Fruit fly (Drosophila melanogaster) whole organism, embryonic: Measurements from ENCODE around the gene CG42763.
A peak's percentile ranks its signal among the peaks of the same experiment; 100 is the strongest.

ENCODE experiments used
- B-H1 ChIP-seq: fragments of 200-800 bp; sonication (Bioruptor generic); IDR thresholded peaks from 3 replicates; pipeline ENCODE4 v1.3.6; 2022; ENCODE audit warnings: missing biosample characterization, missing genetic modification characterization
- Blimp-1 ChIP-seq: fragments of 200-800 bp; sonication (Bioruptor generic); optimal IDR thresholded peaks from 3 replicates; lab custom pipeline; 2018; ENCODE audit warnings: missing biosample characterization, missing genetic modification characterization, mild to moderate bottlenecking, moderate library complexity, missing genetic modification reagents
- CG10274 ChIP-seq: fragments of 200-800 bp; sonication (Bioruptor generic); optimal IDR thresholded peaks from 3 replicates; lab custom pipeline; 2017; ENCODE audit warnings: missing biosample characterization, mild to moderate bottlenecking, missing genetic modification characterization
- CG10543 ChIP-seq: fragments of 200-800 bp; sonication (Bioruptor generic); optimal IDR thresholded peaks from 3 replicates; lab custom pipeline; 2017; ENCODE audit warnings: missing biosample characterization, mild to moderate bottlenecking, missing genetic modification characterization, moderate library complexity
- CG12071 ChIP-seq: fragments of 200-800 bp; sonication (Bioruptor generic); optimal IDR thresholded peaks from 3 replicates; lab custom pipeline; 2018; ENCODE audit warnings: missing biosample characterization, mild to moderate bottlenecking, missing genetic modification characterization
- CG1529 ChIP-seq: fragments of 200-800 bp; sonication (Bioruptor generic); optimal IDR thresholded peaks from 3 replicates; lab custom pipeline; 2018; ENCODE audit warnings: missing biosample characterization, missing genetic modification characterization
- CG15601 ChIP-seq: fragments of 200-800 bp; sonication (Bioruptor generic); optimal IDR thresholded peaks from 3 replicates; lab custom pipeline; 2019; ENCODE audit warnings: missing biosample characterization, mild to moderate bottlenecking, missing genetic modification characterization, moderate library complexity
- CG16813 ChIP-seq: fragments of 200-800 bp; sonication (Bioruptor generic); IDR thresholded peaks from 3 replicates; pipeline ENCODE4 v1.3.6; 2022; ENCODE audit warnings: missing biosample characterization, missing genetic modification characterization; ENCODE audit not compliant: partially characterized antibody
- CG2678 ChIP-seq: fragments of 200-800 bp; sonication (Bioruptor generic); optimal IDR thresholded peaks from 3 replicates; lab custom pipeline; 2019; ENCODE audit warnings: missing biosample characterization, mild to moderate bottlenecking, missing genetic modification characterization, moderate library complexity
- CG30403 ChIP-seq: fragments of 200-800 bp; sonication (Bioruptor generic); optimal IDR thresholded peaks from 3 replicates; lab custom pipeline; 2016; ENCODE audit warnings: missing biosample characterization, missing genetic modification characterization
- CG31365 ChIP-seq: fragments of 200-800 bp; sonication (Bioruptor generic); optimal IDR thresholded peaks from 2 replicates; lab custom pipeline; 2018; ENCODE audit warnings: missing biosample characterization, mild to moderate bottlenecking, missing genetic modification characterization
- CG32767 ChIP-seq: fragments of 200-800 bp; sonication (Bioruptor generic); IDR thresholded peaks from 2 replicates; pipeline ENCODE4 v1.3.6; 2022; ENCODE audit warnings: missing biosample characterization, missing genetic modification characterization
- CG3847 ChIP-seq: fragments of 200-800 bp; sonication (Bioruptor generic); IDR thresholded peaks from 2 replicates; pipeline ENCODE4 v1.3.6; 2022; ENCODE audit warnings: missing biosample characterization, missing genetic modification characterization
- CG4328 ChIP-seq: fragments of 200-800 bp; sonication (Bioruptor generic); optimal IDR thresholded peaks from 3 replicates; lab custom pipeline; 2017; ENCODE audit warnings: missing biosample characterization, missing genetic modification reagents, missing genetic modification characterization
- CG7839 ChIP-seq: fragments of 200-800 bp; sonication (Bioruptor generic); optimal IDR thresholded peaks from 3 replicates; lab custom pipeline; 2018; ENCODE audit warnings: missing biosample characterization, mild to moderate bottlenecking, missing genetic modification characterization, moderate library complexity
- Chrac-16 ChIP-seq: fragments of 200-800 bp; sonication (Bioruptor generic); optimal IDR thresholded peaks from 3 replicates; lab custom pipeline; 2016; ENCODE audit warnings: missing biosample characterization, missing genetic modification characterization
- CkIIα-i1 ChIP-seq: fragments of 200-800 bp; sonication (Bioruptor generic); IDR thresholded peaks from 2 replicates; pipeline ENCODE4 v1.3.6; 2022; ENCODE audit warnings: missing biosample characterization, missing genetic modification characterization
- Deaf1 ChIP-seq: fragments of 200-800 bp; optimal IDR thresholded peaks from 3 replicates; lab custom pipeline; 2019; ENCODE audit warnings: missing biosample characterization, mild to moderate bottlenecking, missing genetic modification characterization, moderate library complexity
- Dfd ChIP-seq, 2 experiments: fragments of >200 bp; optimal IDR thresholded peaks; 2 replicates each; lab custom pipeline; 2017; ENCODE audit warnings: missing biosample characterization in 2 of 2, missing genetic modification characterization in 2 of 2
- Dp ChIP-seq: fragments of 200-800 bp; sonication (Bioruptor generic); optimal IDR thresholded peaks from 2 replicates; lab custom pipeline; 2018; ENCODE audit warnings: missing biosample characterization, mild to moderate bottlenecking, missing genetic modification characterization, moderate library complexity
- E2f1 ChIP-seq: fragments of 200-800 bp; sonication (Bioruptor generic); IDR thresholded peaks from 2 replicates; pipeline ENCODE4 v1.3.6; 2022; ENCODE audit warnings: missing biosample characterization, missing genetic modification characterization
- Eip74EF ChIP-seq, 2 experiments: fragments of 200-800 bp in 1 of 2; fragments of >200 bp in 1 of 2; sonication (Bioruptor generic) in 1 of 2; optimal IDR thresholded peaks; 2 replicates each; lab custom pipeline; 2017 to 2019; ENCODE audit warnings: missing biosample characterization in 2 of 2, missing genetic modification characterization in 2 of 2, mild to moderate bottlenecking in 1 of 2, moderate library complexity in 1 of 2
- HLH4C ChIP-seq: fragments of 200-800 bp; sonication (Bioruptor generic); IDR thresholded peaks from 3 replicates; pipeline ENCODE4 v1.3.6; 2022; ENCODE audit warnings: missing biosample characterization, missing genetic modification characterization; ENCODE audit not compliant: partially characterized antibody
- HLHmδ ChIP-seq: fragments of 200-800 bp; sonication (Bioruptor generic); optimal IDR thresholded peaks from 2 replicates; lab custom pipeline; 2018; ENCODE audit warnings: missing biosample characterization, mild to moderate bottlenecking, missing genetic modification characterization, moderate library complexity
- HmgD ChIP-seq: fragments of 200-800 bp; sonication (Bioruptor generic); optimal IDR thresholded peaks from 3 replicates; lab custom pipeline; 2016; ENCODE audit warnings: missing biosample characterization, missing genetic modification characterization
- Hmr ChIP-seq: fragments of 200-800 bp; sonication (Bioruptor generic); optimal IDR thresholded peaks from 3 replicates; lab custom pipeline; 2017; ENCODE audit warnings: mild to moderate bottlenecking, missing biosample characterization, missing genetic modification reagents, missing genetic modification characterization
- Hr78 ChIP-seq, 2 experiments: fragments of 200-800 bp in 1 of 2; fragments of >200 bp in 1 of 2; sonication (Bioruptor generic) in 1 of 2; optimal IDR thresholded peaks; 2 replicates each; lab custom pipeline; 2017 to 2019; ENCODE audit warnings: missing biosample characterization in 2 of 2, missing genetic modification characterization in 2 of 2, mild to moderate bottlenecking in 1 of 2, moderate library complexity in 1 of 2
- Mes4 ChIP-seq: fragments of 200-800 bp; sonication (Bioruptor generic); optimal IDR thresholded peaks from 2 replicates; lab custom pipeline; 2016; ENCODE audit warnings: missing biosample characterization, missing genetic modification characterization
- Nf-YA ChIP-seq: fragments of 200-800 bp; sonication (Bioruptor generic); IDR thresholded peaks from 2 replicates; pipeline ENCODE4 v1.3.6; 2022; ENCODE audit warnings: missing biosample characterization, missing genetic modification characterization
- Oaz ChIP-seq: fragments of 200-800 bp; sonication (Bioruptor generic); IDR thresholded peaks from 2 replicates; pipeline ENCODE4 v1.3.6; 2022; ENCODE audit warnings: missing biosample characterization, missing genetic modification characterization
- Sry-δ ChIP-seq: fragments of 200-800 bp; sonication (Bioruptor generic); optimal IDR thresholded peaks from 2 replicates; lab custom pipeline; 2016; ENCODE audit warnings: missing biosample characterization, missing genetic modification characterization
- YL-1 ChIP-seq: fragments of 200-800 bp; sonication (Bioruptor generic); optimal IDR thresholded peaks from 3 replicates; lab custom pipeline; 2017; ENCODE audit warnings: missing biosample characterization, mild to moderate bottlenecking, missing genetic modification characterization
- al ChIP-seq: fragments of 200-800 bp; sonication (Bioruptor generic); IDR thresholded peaks from 2 replicates; pipeline ENCODE4 v1.3.6; 2022; ENCODE audit warnings: missing biosample characterization, missing genetic modification characterization
- ap ChIP-seq: fragments of 200-800 bp; sonication (Bioruptor generic); IDR thresholded peaks from 2 replicates; pipeline ENCODE4 v1.3.6; 2022; ENCODE audit warnings: missing biosample characterization, missing genetic modification characterization
- bsh ChIP-seq, 2 experiments: fragments of 200-800 bp; sonication (Bioruptor generic); optimal IDR thresholded peaks; 2 replicates each; lab custom pipeline; 2017 to 2018; ENCODE audit warnings: mild to moderate bottlenecking in 2 of 2, missing biosample characterization in 2 of 2, missing genetic modification characterization in 2 of 2, moderate library complexity in 1 of 2
- corto ChIP-seq: fragments of 200-800 bp; sonication (Bioruptor generic); optimal IDR thresholded peaks from 2 replicates; lab custom pipeline; 2016; ENCODE audit warnings: missing biosample characterization, mild to moderate bottlenecking, missing genetic modification characterization, moderate library complexity
- kah ChIP-seq: fragments of 200-800 bp; sonication (Bioruptor generic); optimal IDR thresholded peaks from 2 replicates; lab custom pipeline; 2018; ENCODE audit warnings: missing biosample characterization, mild to moderate bottlenecking, missing genetic modification characterization
- lola ChIP-seq, 3 experiments: fragments of >200 bp in 2 of 3; fragments of 200-800 bp in 1 of 3; sonication (Bioruptor generic) in 1 of 3; optimal IDR thresholded peaks; 2 replicates each; lab custom pipeline; 2017 to 2019; ENCODE audit warnings: missing biosample characterization in 3 of 3, missing genetic modification characterization in 3 of 3, mild to moderate bottlenecking in 1 of 3, moderate library complexity in 1 of 3
- oc ChIP-seq: fragments of 200-800 bp; sonication (Bioruptor generic); optimal IDR thresholded peaks from 2 replicates; lab custom pipeline; 2018; ENCODE audit warnings: missing biosample characterization, mild to moderate bottlenecking, missing genetic modification characterization, moderate library complexity
- p53 ChIP-seq: fragments of 200-800 bp; sonication (Bioruptor generic); optimal IDR thresholded peaks from 2 replicates; lab custom pipeline; 2016; ENCODE audit warnings: missing biosample characterization, missing genetic modification characterization
- pb ChIP-seq: fragments of 200-800 bp; sonication (Bioruptor generic); optimal IDR thresholded peaks from 3 replicates; lab custom pipeline; 2016; ENCODE audit warnings: missing biosample characterization, missing genetic modification characterization
- pnt ChIP-seq: fragments of 200-800 bp; sonication (Bioruptor generic); optimal IDR thresholded peaks from 3 replicates; lab custom pipeline; 2016; ENCODE audit warnings: missing biosample characterization, missing genetic modification characterization
- ro ChIP-seq: fragments of 200-800 bp; sonication (Bioruptor generic); IDR thresholded peaks from 2 replicates; pipeline ENCODE4 v1.3.6; 2022; ENCODE audit warnings: missing biosample characterization, missing genetic modification characterization
- sens ChIP-seq: fragments of 200-800 bp; sonication (Bioruptor generic); peaks from one replicate; lab custom pipeline; 2016; ENCODE audit warnings: missing biosample characterization, missing genetic modification characterization
- sna ChIP-seq: fragments of 200-800 bp; sonication (Bioruptor generic); IDR thresholded peaks from 2 replicates; pipeline ENCODE4 v1.3.6; 2022; ENCODE audit warnings: missing biosample characterization, missing genetic modification characterization; ENCODE audit not compliant: partially characterized antibody
- sob ChIP-seq: fragments of 200-800 bp; sonication (Bioruptor generic); IDR thresholded peaks from 2 replicates; pipeline ENCODE4 v1.3.6; 2022; ENCODE audit warnings: missing biosample characterization, missing genetic modification characterization
- tap ChIP-seq: fragments of 200-800 bp; optimal IDR thresholded peaks from 3 replicates; lab custom pipeline; 2019; ENCODE audit warnings: missing biosample characterization, mild to moderate bottlenecking, missing genetic modification characterization, moderate library complexity
- tna ChIP-seq: fragments of 200-800 bp; sonication (Bioruptor generic); IDR thresholded peaks from 2 replicates; pipeline ENCODE4 v1.3.6; 2022; ENCODE audit warnings: missing biosample characterization, missing genetic modification characterization; ENCODE audit not compliant: partially characterized antibody
- vfl ChIP-seq: fragments of 200-800 bp; sonication (Bioruptor generic); optimal IDR thresholded peaks from 2 replicates; lab custom pipeline; 2016; ENCODE audit warnings: missing biosample characterization, missing genetic modification characterization
- zen ChIP-seq: fragments of 200-800 bp; sonication (Bioruptor generic); optimal IDR thresholded peaks from 3 replicates; lab custom pipeline; 2018; ENCODE audit warnings: missing biosample characterization, mild to moderate bottlenecking, missing genetic modification characterization, moderate library complexity

The CG42763 gene

DNA sequence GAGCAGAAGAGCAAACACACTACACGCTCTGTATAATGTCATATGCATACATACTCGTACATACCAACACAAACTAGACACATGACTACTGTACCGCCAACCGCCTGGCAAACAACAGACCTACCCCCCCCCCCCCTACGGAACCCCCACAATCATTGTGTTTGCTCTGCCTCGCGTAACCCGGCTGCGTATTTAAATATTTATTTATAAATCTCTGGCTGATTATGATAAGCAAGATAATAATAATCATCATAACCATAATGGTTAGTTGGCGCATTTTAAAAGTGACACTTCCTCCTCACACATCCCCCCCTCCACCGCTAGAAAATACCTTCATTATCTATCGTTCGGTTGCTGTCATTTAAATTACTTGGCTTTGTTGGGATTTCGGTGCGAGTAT, 47.4 kb downstream of the CG42763 start (continued):
- TF ChIP-seq HLH4C (GFP tag; lab: Robert Waterston, UW) (no peak), HLHmδ (no peak), Hmr (GFP tag; lab: Kevin White, UChicago) (peak; percentile 83), kah (GFP tag; lab: Kevin White, UChicago) (peak; percentile 40), CG30403 (no peak), B-H1 (GFP tag; lab: Robert Waterston, UW) (no peak), lola (GFP tag; optimal IDR thresholded peaks at IDR 0.05; lab: Kevin White, UChicago) (peak in 1 of 3 experiments; percentile 20), HmgD (GFP tag; lab: Kevin White, UChicago) (no peak), p53 (no peak), Dp (GFP tag; lab: Kevin White, UChicago) (no peak), Eip74EF (GFP tag; optimal IDR thresholded peaks at IDR 0.05; lab: Kevin White, UChicago) (peak in 1 of 2 experiments; percentile 76), Oaz (no peak), CG31365 (tag; lab: Kevin White, UChicago) (peak; percentile 49), CG15601 (tag; lab: Kevin White, UChicago) (peak; percentile 59), zen (tag; lab: Kevin White, UChicago) (no peak), Nf-YA (GFP tag; lab: Robert Waterston, UW) (no peak), sens (no peak), CG32767 (GFP tag; lab: Robert Waterston, UW) (no peak), bsh (GFP tag; optimal IDR thresholded peaks at IDR 0.05; lab: Kevin White, UChicago) (peak in 1 of 2 experiments; percentile 53), ap (GFP tag; lab: Robert Waterston, UW) (no peak), oc (tag; lab: Kevin White, UChicago) (peak; percentile 62), Blimp-1 (GFP tag; lab: Kevin White, UChicago) (peak; percentile 43), al (GFP tag; lab: Robert Waterston, UW) (no peak), tna (GFP tag; lab: Robert Waterston, UW) (no peak), sob (peak; percentile 50), CG2678 (tag; lab: Kevin White, UChicago) (peak; percentile 75), Mes4 (GFP tag; lab: Kevin White, UChicago) (no peak), CG1529 (GFP tag; lab: Kevin White, UChicago) (no peak), E2f1 (GFP tag; lab: Robert Waterston, UW) (peak; percentile 40; the same call in 1 of the 2 replicates), Deaf1 (no peak), vfl (no peak), CG7839 (tag; lab: Kevin White, UChicago) (peak; percentile 42), CG12071 (GFP tag; lab: Kevin White, UChicago) (peak; percentile 78), pb (no peak), Hr78 (GFP tag; optimal IDR thresholded peaks at IDR 0.05; lab: Kevin White, UChicago) (peak in 1 of 2 experiments; percentile 64), sna (GFP tag; lab: Robert Waterston, UW) (no peak), Dfd (GFP tag; optimal IDR thresholded peaks at IDR 0.05; lab: Kevin White, UChicago) (no peak), CG10274 (GFP tag; lab: Kevin White, UChicago) (peak; percentile 32), Sry-δ (GFP tag; lab: Kevin White, UChicago) (no peak), CG16813 (GFP tag; lab: Robert Waterston, UW) (no peak), pnt (GFP tag; lab: Kevin White, UChicago) (no peak), Chrac-16 (no peak), CG4328 (GFP tag; lab: Kevin White, UChicago) (peak; percentile 71), tap (tag; lab: Kevin White, UChicago) (peak; percentile 16), corto (GFP tag; lab: Kevin White, UChicago) (no peak), CkIIα-i1 (no peak), CG10543 (GFP tag; lab: Kevin White, UChicago) (peak; percentile 90), ro (GFP tag; lab: Robert Waterston, UW) (no peak), YL-1 (no peak), CG3847 (no peak)
